Worm (Caenorhabditis elegans): ENCODE measurements around the gene folt-2.

The folt-2 gene

DNA sequence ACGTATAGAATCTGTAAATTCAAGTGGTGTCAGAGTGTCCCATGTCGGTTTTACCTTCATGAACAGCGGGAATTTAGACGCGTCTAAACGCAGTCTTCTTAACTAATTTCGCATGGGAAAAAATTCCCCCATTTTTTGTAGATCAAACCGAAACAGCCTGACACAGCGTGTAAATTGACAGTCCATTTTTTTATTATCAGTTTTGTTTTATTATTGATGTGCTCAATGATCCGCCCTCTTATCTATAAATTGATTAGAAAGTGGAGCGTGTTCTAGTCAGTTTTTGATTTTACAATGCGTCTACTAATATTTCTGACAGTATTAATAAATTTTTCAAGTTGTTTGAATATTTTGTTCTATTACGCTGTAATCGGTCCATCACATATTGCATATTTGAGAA is 26.3 kb downstream of the folt-2 start, which contains the start of gene ugt-53:
ugt-53 (plus strand) TSS at position 273 of the 400 bp plus-strand sequence.
- TF ChIP-seq mxl-1 (tag; optimal IDR thresholded peaks at IDR 0.05) (no peak), tlf-1 (GFP tag; optimal IDR thresholded peaks at IDR 0.05) (no peak), nhr-80 (tag; optimal IDR thresholded peaks at IDR 0.05) (peak; percentile 48)

DNA sequence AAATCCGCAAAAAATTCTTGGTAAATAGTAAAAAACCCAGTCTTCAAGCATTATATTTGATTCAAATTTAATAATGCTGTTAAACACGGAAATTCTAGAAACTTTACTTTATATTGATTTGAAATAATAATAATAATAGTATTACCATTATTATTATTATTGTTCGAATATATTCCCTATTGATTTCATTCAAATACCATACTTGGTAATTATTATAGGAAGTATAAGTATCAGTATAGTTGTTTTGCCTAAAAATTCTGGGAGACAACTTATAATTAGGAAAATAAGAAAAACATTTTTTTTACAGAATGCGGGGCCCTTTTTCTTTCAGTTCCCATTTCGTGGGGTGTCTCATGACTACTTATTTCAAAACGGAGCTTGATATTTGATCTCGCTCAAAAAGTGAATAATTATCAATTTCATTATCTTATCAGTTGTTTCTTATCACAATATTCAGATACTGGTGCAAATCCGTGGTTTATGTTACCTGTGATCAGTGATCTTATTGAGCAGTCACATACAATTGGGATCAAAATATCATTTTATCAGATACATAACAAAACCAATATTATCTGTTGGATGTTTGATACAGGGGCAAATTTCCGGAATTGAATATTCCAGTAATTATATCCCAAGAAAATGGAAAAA is 27.0 kb downstream of the folt-2 start, which contains the start of gene srj-49:
srj-49 (minus strand) TSS at position 51 of the 648 bp plus-strand sequence.
- TF ChIP-seq egl-44 (GFP tag; IDR thresholded peaks at IDR 0.05) (no peak), F52B5.7 (tag; optimal IDR thresholded peaks at IDR 0.05) (no peak), ztf-6 (GFP tag; IDR thresholded peaks at IDR 0.05) (no peak)

DNA sequence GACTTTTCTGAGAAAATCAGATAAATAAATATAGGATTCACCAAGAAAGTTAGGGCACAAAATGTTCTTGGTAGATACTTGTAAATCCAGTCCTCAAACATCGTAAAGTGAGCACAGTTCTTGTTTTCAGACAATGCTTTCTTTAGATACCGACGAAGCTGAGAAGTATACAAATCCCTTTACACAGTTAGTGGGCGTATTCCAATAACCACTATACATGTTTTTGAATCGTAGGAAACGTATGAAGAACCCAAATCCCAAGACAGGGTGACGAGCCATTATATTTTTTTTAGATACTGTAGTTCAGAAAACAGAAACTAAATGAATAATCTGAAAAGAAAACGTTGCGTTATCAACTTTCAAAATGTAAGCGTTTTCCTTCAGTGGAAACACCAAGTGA is 29.6 kb downstream of the folt-2 start, which contains the start of gene srj-44:
srj-44 (minus strand) TSS at position 101 of the 400 bp plus-strand sequence.
- no peak for TF ChIP-seq madf-3 (GFP tag; IDR thresholded peaks at IDR 0.05)
- no peak for TF ChIP-seq mel-28 (tag; optimal IDR thresholded peaks at IDR 0.05; ENCODE audit: borderline replicate concordance)
- no peak for TF ChIP-seq efl-1 (GFP tag; optimal IDR thresholded peaks at IDR 0.05)

DNA sequence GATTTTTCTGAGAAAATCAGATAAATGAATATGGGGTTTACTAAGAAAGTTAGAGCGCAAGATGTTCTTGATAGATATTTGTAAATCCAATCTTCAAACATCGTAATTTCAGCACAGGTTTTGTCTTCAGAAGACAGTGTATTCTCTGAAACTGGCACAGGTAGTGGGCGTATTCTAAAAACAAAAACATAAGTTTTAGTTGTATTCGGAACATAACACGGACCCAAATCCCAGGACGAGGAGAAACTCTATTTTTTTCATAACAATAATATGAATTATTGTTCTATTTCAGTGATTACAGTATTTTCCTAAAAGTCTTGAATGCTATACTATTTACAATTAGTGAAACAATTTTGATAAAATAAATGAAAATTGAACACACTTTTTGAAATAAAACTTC is 38.9 kb downstream of the folt-2 start, which contains the start of gene srj-45:
srj-45 (minus strand) TSS at position 101 of the 400 bp plus-strand sequence.
- TF ChIP-seq hmg-1.2 (GFP tag; IDR thresholded peaks at IDR 0.05) (no peak), snpc-4 (GFP tag; optimal IDR thresholded peaks at IDR 0.05) (no peak), snpc-4 (tag; optimal IDR thresholded peaks at IDR 0.05) (no peak), let-526 (GFP tag; IDR thresholded peaks at IDR 0.05) (no peak)

DNA sequence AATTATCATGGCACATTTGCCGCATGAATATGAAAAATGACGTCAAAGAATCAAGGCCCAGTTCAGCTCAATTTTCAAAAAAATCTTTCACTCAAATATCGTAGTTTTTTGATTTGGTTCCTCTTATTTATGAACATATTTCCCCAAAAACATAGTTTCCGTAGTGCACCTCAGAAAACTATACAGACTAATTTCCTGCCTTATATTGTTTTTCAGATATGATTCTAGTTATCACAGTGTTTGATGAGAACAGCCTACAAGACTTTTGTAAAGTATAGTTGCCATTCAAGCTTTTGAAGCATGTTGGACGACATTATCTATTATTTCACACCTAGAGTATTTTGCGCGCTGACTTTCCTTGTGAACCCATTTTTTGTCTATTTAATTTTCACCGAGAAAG is 42.7 kb downstream of the folt-2 start, which contains the start of gene srj-50:
srj-50 (plus strand) TSS at position 301 of the 400 bp plus-strand sequence.
- TF ChIP-seq ama-1 (optimal IDR thresholded peaks at IDR 0.05) = no peak
- no peak for TF ChIP-seq ama-1 (GFP tag; optimal IDR thresholded peaks at IDR 0.05)
- no peak for TF ChIP-seq F39B2.1 (GFP tag; IDR thresholded peaks at IDR 0.05)
- TF ChIP-seq efl-1 (GFP tag; optimal IDR thresholded peaks at IDR 0.05) = no peak
- no peak for TF ChIP-seq zfh-2 (GFP tag; conservative IDR thresholded peaks at IDR 0.05)
- TF ChIP-seq die-1 (tag; optimal IDR thresholded peaks at IDR 0.05) = no peak
- TF ChIP-seq chd-7 (tag; optimal IDR thresholded peaks at IDR 0.05) = no peak
- TF ChIP-seq xnd-1 (tag; optimal IDR thresholded peaks at IDR 0.05) = no peak
- TF ChIP-seq him-1 (tag; optimal IDR thresholded peaks at IDR 0.05) = no peak
- TF ChIP-seq rec-8 (tag; optimal IDR thresholded peaks at IDR 0.05) = no peak
- no peak for TF ChIP-seq C06A6.2 (GFP tag; conservative IDR thresholded peaks at IDR 0.05)
- no peak for TF ChIP-seq F37B4.10 (GFP tag; IDR thresholded peaks at IDR 0.05)
- TF ChIP-seq ztf-28 (GFP tag; IDR thresholded peaks at IDR 0.05) = no peak
- TF ChIP-seq F22D6.2 (tag; optimal IDR thresholded peaks at IDR 0.05) = no peak
- no peak for TF ChIP-seq lir-1 (GFP tag; conservative IDR thresholded peaks at IDR 0.05)
- TF ChIP-seq F57A8.1 (GFP tag; optimal IDR thresholded peaks at IDR 0.05) = no peak
- no peak for TF ChIP-seq F57C9.4 (tag; optimal IDR thresholded peaks at IDR 0.05)
- TF ChIP-seq egrh-3 (GFP tag; IDR thresholded peaks at IDR 0.05) = no peak
- no peak for TF ChIP-seq let-607 (tag; optimal IDR thresholded peaks at IDR 0.05)

All from whole organism, young adult.